Fruit fly (Drosophila melanogaster) whole organism, embryonic: ENCODE data around the gene CG12012.

ENCODE experiments used
- CG10979 ChIP-seq: fragments of 200-800 bp; sonication (Bioruptor generic); optimal IDR thresholded peaks from 2 replicates; lab custom pipeline; 2018; ENCODE audit warnings: missing biosample characterization, mild to moderate bottlenecking, missing genetic modification characterization, moderate library complexity
- CG11560 ChIP-seq: fragments of 200-800 bp; sonication (Bioruptor generic); IDR thresholded peaks from 3 replicates; pipeline ENCODE4 v1.3.6; 2022; ENCODE audit warnings: missing biosample characterization, missing genetic modification characterization
- CG11723 ChIP-seq: fragments of 200-800 bp; sonication (Bioruptor generic); optimal IDR thresholded peaks from 2 replicates; lab custom pipeline; 2017; ENCODE audit warnings: missing biosample characterization, mild to moderate bottlenecking, missing genetic modification characterization
- CG13424 ChIP-seq: fragments of 200-800 bp; sonication (Bioruptor generic); optimal IDR thresholded peaks from 2 replicates; lab custom pipeline; 2019; ENCODE audit warnings: missing biosample characterization, mild to moderate bottlenecking, missing genetic modification characterization, moderate library complexity
- CG15269 ChIP-seq: fragments of 200-800 bp; sonication (Bioruptor generic); optimal IDR thresholded peaks from 2 replicates; lab custom pipeline; 2018; ENCODE audit warnings: missing biosample characterization, mild to moderate bottlenecking, missing genetic modification characterization, moderate library complexity
- CG1647 ChIP-seq: fragments of 200-800 bp; sonication (Bioruptor generic); optimal IDR thresholded peaks from 3 replicates; lab custom pipeline; 2016; ENCODE audit warnings: missing biosample characterization, missing genetic modification characterization
- CG16863 ChIP-seq: fragments of 200-800 bp; sonication (Bioruptor generic); optimal IDR thresholded peaks from 3 replicates; lab custom pipeline; 2016; ENCODE audit warnings: missing biosample characterization, missing genetic modification characterization
- CG2120 ChIP-seq: fragments of 200-800 bp; sonication (Bioruptor generic); optimal IDR thresholded peaks from 3 replicates; lab custom pipeline; 2016; ENCODE audit warnings: missing biosample characterization, missing genetic modification characterization
- CG2129 ChIP-seq: fragments of 200-800 bp; sonication (Bioruptor generic); IDR thresholded peaks from 2 replicates; pipeline ENCODE4 v1.3.6; 2022; ENCODE audit warnings: missing biosample characterization, missing genetic modification characterization; ENCODE audit not compliant: partially characterized antibody
- CG2712 ChIP-seq: fragments of 200-800 bp; optimal IDR thresholded peaks from 3 replicates; lab custom pipeline; 2019; ENCODE audit warnings: missing biosample characterization, mild to moderate bottlenecking, missing genetic modification characterization, moderate library complexity
- CG2889 ChIP-seq: fragments of 200-800 bp; sonication (Bioruptor generic); IDR thresholded peaks from 3 replicates; pipeline ENCODE4 v1.3.6; 2022; ENCODE audit warnings: missing biosample characterization, missing genetic modification characterization
- CG43689 ChIP-seq: fragments of 200-800 bp; sonication (Bioruptor generic); IDR thresholded peaks from 2 replicates; pipeline ENCODE4 v1.3.6; 2022; ENCODE audit warnings: missing biosample characterization, missing genetic modification characterization
- CG8359 ChIP-seq: fragments of 200-800 bp; sonication (Bioruptor generic); optimal IDR thresholded peaks from 2 replicates; lab custom pipeline; 2017; ENCODE audit warnings: missing biosample characterization, mild to moderate bottlenecking, missing genetic modification characterization, borderline replicate concordance
- CG8478 ChIP-seq: fragments of >200 bp; optimal IDR thresholded peaks from 2 replicates; lab custom pipeline; 2018
- CG8765 ChIP-seq: fragments of 200-800 bp; sonication (Bioruptor generic); IDR thresholded peaks from 2 replicates; pipeline ENCODE4 v1.3.6; 2022; ENCODE audit warnings: missing biosample characterization, missing genetic modification characterization
- CG8924 ChIP-seq: fragments of 200-800 bp; optimal IDR thresholded peaks from 3 replicates; lab custom pipeline; 2019; ENCODE audit warnings: missing biosample characterization, mild to moderate bottlenecking, missing genetic modification characterization, moderate library complexity
- CG8944 ChIP-seq: fragments of 200-800 bp; sonication (Bioruptor generic); optimal IDR thresholded peaks from 3 replicates; lab custom pipeline; 2016; ENCODE audit warnings: missing biosample characterization, missing genetic modification characterization
- CkIIα-i1 ChIP-seq: fragments of 200-800 bp; sonication (Bioruptor generic); IDR thresholded peaks from 2 replicates; pipeline ENCODE4 v1.3.6; 2022; ENCODE audit warnings: missing biosample characterization, missing genetic modification characterization
- CoRest ChIP-seq: fragments of 200-800 bp; sonication (Bioruptor generic); optimal IDR thresholded peaks from 3 replicates; lab custom pipeline; 2018; ENCODE audit warnings: missing biosample characterization, mild to moderate bottlenecking, missing genetic modification characterization, moderate library complexity
- Drgx ChIP-seq: fragments of 200-800 bp; sonication (Bioruptor generic); IDR thresholded peaks from 2 replicates; pipeline ENCODE4 v1.3.6; 2022; ENCODE audit warnings: missing biosample characterization, missing genetic modification characterization
- Fer1 ChIP-seq: fragments of 200-800 bp; sonication (Bioruptor generic); optimal IDR thresholded peaks from 2 replicates; lab custom pipeline; 2017; ENCODE audit warnings: missing biosample characterization, mild to moderate bottlenecking, missing genetic modification characterization
- Fer2 ChIP-seq: fragments of 200-800 bp; sonication (Bioruptor generic); optimal IDR thresholded peaks from 2 replicates; lab custom pipeline; 2018; ENCODE audit warnings: missing biosample characterization, mild to moderate bottlenecking, missing genetic modification characterization, moderate library complexity
- Hr3 ChIP-seq: fragments of 200-800 bp; sonication (Bioruptor generic); optimal IDR thresholded peaks from 3 replicates; lab custom pipeline; 2016; ENCODE audit warnings: missing biosample characterization, missing genetic modification characterization
- Hr78 ChIP-seq, 2 experiments: fragments of 200-800 bp in 1 of 2; fragments of >200 bp in 1 of 2; sonication (Bioruptor generic) in 1 of 2; optimal IDR thresholded peaks; 2 replicates each; lab custom pipeline; 2017 to 2019; ENCODE audit warnings: missing biosample characterization in 2 of 2, missing genetic modification characterization in 2 of 2, mild to moderate bottlenecking in 1 of 2, moderate library complexity in 1 of 2
- Med ChIP-seq: fragments of 200-800 bp; sonication (Bioruptor generic); peaks from one replicate; lab custom pipeline; 2016; ENCODE audit warnings: missing biosample characterization, missing genetic modification characterization, mild to moderate bottlenecking, inconsistent platforms, moderate library complexity
- Oli ChIP-seq: fragments of 200-800 bp; sonication (Bioruptor generic); optimal IDR thresholded peaks from 2 replicates; lab custom pipeline; 2018; ENCODE audit warnings: missing biosample characterization, mild to moderate bottlenecking, missing genetic modification characterization, moderate library complexity
- Ptx1 ChIP-seq: fragments of 200-800 bp; sonication (Bioruptor generic); IDR thresholded peaks from 2 replicates; pipeline ENCODE4 v1.3.6; 2022; ENCODE audit warnings: missing biosample characterization, missing genetic modification characterization
- Six4 ChIP-seq: fragments of 200-800 bp; sonication (Bioruptor generic); optimal IDR thresholded peaks from 2 replicates; lab custom pipeline; 2016; ENCODE audit warnings: missing biosample characterization, missing genetic modification characterization
- Sox102F ChIP-seq: fragments of 200-800 bp; sonication (Bioruptor generic); optimal IDR thresholded peaks from 2 replicates; lab custom pipeline; 2018; ENCODE audit warnings: missing biosample characterization, mild to moderate bottlenecking, missing genetic modification characterization, moderate library complexity
- Stat92E ChIP-seq, 3 experiments: fragments of >200 bp in 2 of 3; fragments of 200-800 bp in 1 of 3; sonication (Bioruptor generic) in 1 of 3; optimal IDR thresholded peaks; 2 replicates each; lab custom pipeline; 2017 to 2019; ENCODE audit warnings: missing biosample characterization in 3 of 3, missing genetic modification characterization in 3 of 3, mild to moderate bottlenecking in 1 of 3, moderate library complexity in 1 of 3
- YL-1 ChIP-seq: fragments of 200-800 bp; sonication (Bioruptor generic); optimal IDR thresholded peaks from 3 replicates; lab custom pipeline; 2017; ENCODE audit warnings: missing biosample characterization, mild to moderate bottlenecking, missing genetic modification characterization
- aop ChIP-seq: fragments of 200-800 bp; sonication (Bioruptor generic); IDR thresholded peaks from 2 replicates; pipeline ENCODE4 v1.3.6; 2022; ENCODE audit warnings: missing biosample characterization, missing genetic modification characterization
- dm ChIP-seq: fragments of 200-800 bp; sonication (Bioruptor generic); optimal IDR thresholded peaks from 3 replicates; lab custom pipeline; 2016; ENCODE audit warnings: missing biosample characterization, missing genetic modification characterization
- dmrt99B ChIP-seq: fragments of 200-800 bp; sonication (Bioruptor generic); optimal IDR thresholded peaks from 2 replicates; lab custom pipeline; 2018; ENCODE audit warnings: missing biosample characterization, mild to moderate bottlenecking, missing genetic modification characterization, moderate library complexity
- emc ChIP-seq: fragments of 200-800 bp; sonication (Bioruptor generic); optimal IDR thresholded peaks from 2 replicates; lab custom pipeline; 2016; ENCODE audit warnings: missing biosample characterization, missing genetic modification characterization
- eyg ChIP-seq: fragments of 200-800 bp; sonication (Bioruptor generic); optimal IDR thresholded peaks from 3 replicates; lab custom pipeline; 2016; ENCODE audit warnings: missing biosample characterization, missing genetic modification characterization
- fd3F ChIP-seq: fragments of 200-800 bp; sonication (Bioruptor generic); optimal IDR thresholded peaks from 2 replicates; lab custom pipeline; 2018; ENCODE audit warnings: missing biosample characterization, mild to moderate bottlenecking, missing genetic modification characterization, moderate library complexity
- fd64A ChIP-seq: fragments of 200-800 bp; sonication (Bioruptor generic); optimal IDR thresholded peaks from 3 replicates; lab custom pipeline; 2018; ENCODE audit warnings: missing biosample characterization, mild to moderate bottlenecking, missing genetic modification characterization
- gcm2 ChIP-seq: fragments of 200-800 bp; sonication (Bioruptor generic); optimal IDR thresholded peaks from 2 replicates; lab custom pipeline; 2016; ENCODE audit warnings: missing biosample characterization, missing genetic modification characterization
- grau ChIP-seq: fragments of 200-800 bp; optimal IDR thresholded peaks from 3 replicates; lab custom pipeline; 2019; ENCODE audit warnings: missing biosample characterization, mild to moderate bottlenecking, missing genetic modification characterization, moderate library complexity
- grn ChIP-seq: fragments of 200-800 bp; sonication (Bioruptor generic); optimal IDR thresholded peaks from 3 replicates; lab custom pipeline; 2017; ENCODE audit warnings: missing biosample characterization, missing genetic modification characterization
- kni ChIP-seq: fragments of 200-800 bp; sonication (Bioruptor generic); optimal IDR thresholded peaks from 3 replicates; lab custom pipeline; 2017; ENCODE audit warnings: mild to moderate bottlenecking, missing biosample characterization, missing genetic modification reagents, missing genetic modification characterization
- lilli ChIP-seq: fragments of 200-800 bp; sonication (Bioruptor generic); optimal IDR thresholded peaks from 3 replicates; lab custom pipeline; 2016; ENCODE audit warnings: missing biosample characterization, missing genetic modification characterization
- mam ChIP-seq: fragments of 200-800 bp; sonication (Bioruptor generic); optimal IDR thresholded peaks from 3 replicates; lab custom pipeline; 2016; ENCODE audit warnings: missing biosample characterization, missing genetic modification characterization
- pan ChIP-seq, 4 experiments: fragments of >200 bp in 3 of 4; fragments of 200-800 bp in 1 of 4; sonication (Bioruptor generic) in 1 of 4; optimal IDR thresholded peaks in 3 of 4; IDR thresholded peaks in 1 of 4; 2 replicates each; pipeline versions ENCODE4 v1.3.6 to Lab custom; 2017 to 2022; ENCODE audit warnings: missing biosample characterization in 2 of 4, missing genetic modification characterization in 2 of 4, mixed read lengths in 1 of 4
- pfk ChIP-seq: fragments of 200-800 bp; sonication (Bioruptor generic); optimal IDR thresholded peaks from 2 replicates; lab custom pipeline; 2018; ENCODE audit warnings: missing biosample characterization, mild to moderate bottlenecking, missing genetic modification characterization, moderate library complexity
- pita ChIP-seq: fragments of 200-800 bp; sonication (Bioruptor generic); optimal IDR thresholded peaks from 2 replicates; lab custom pipeline; 2017; ENCODE audit warnings: missing biosample characterization, mild to moderate bottlenecking, missing genetic modification characterization
- pum ChIP-seq: fragments of 200-800 bp; sonication (Bioruptor generic); optimal IDR thresholded peaks from 2 replicates; lab custom pipeline; 2016; ENCODE audit warnings: missing biosample characterization, missing genetic modification characterization
- schlank ChIP-seq: fragments of 200-800 bp; sonication (Bioruptor generic); optimal IDR thresholded peaks from 2 replicates; lab custom pipeline; 2018; ENCODE audit warnings: missing biosample characterization, mild to moderate bottlenecking, missing genetic modification characterization
- tna ChIP-seq: fragments of 200-800 bp; sonication (Bioruptor generic); IDR thresholded peaks from 2 replicates; pipeline ENCODE4 v1.3.6; 2022; ENCODE audit warnings: missing biosample characterization, missing genetic modification characterization; ENCODE audit not compliant: partially characterized antibody
- trem ChIP-seq: fragments of 200-800 bp; optimal IDR thresholded peaks from 3 replicates; lab custom pipeline; 2019; ENCODE audit warnings: missing biosample characterization, mild to moderate bottlenecking, missing genetic modification characterization, moderate library complexity

Gene CG12012

DNA sequence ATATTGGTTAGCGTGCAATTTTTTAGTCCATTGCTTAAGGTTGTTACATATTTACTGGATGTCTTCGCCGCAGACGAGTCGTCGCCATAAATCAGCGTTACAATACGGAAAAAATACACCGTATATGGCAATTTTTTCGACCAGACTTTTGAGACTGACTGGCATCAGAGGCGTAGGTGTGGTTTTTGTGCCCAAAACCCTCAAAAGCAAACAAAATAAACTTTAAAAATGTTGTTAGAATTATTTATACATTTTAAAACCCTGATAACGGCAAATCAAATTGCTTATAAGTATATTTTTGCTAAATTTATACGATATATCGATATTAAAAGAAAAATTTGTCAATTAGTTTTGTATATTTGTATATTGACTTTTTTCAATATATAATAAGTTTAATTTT lies 44.1 kb downstream of the CG12012 start (continued):
- TF ChIP-seq CG8924 = no peak
- TF ChIP-seq Ptx1 (GFP tag; lab: Robert Waterston, UW) = 0 out of 2 replicates have a peak, but pooled peaks have one; percentile 12
- TF ChIP-seq schlank = no peak
- TF ChIP-seq eyg (GFP tag; lab: Kevin White, UChicago) = no peak
- no peak for TF ChIP-seq Fer2
- TF ChIP-seq pan (optimal IDR thresholded peaks at IDR 0.05; lab: Kevin White, UChicago) = no peak
- no peak for TF ChIP-seq pan (GFP tag; optimal IDR thresholded peaks at IDR 0.05 in 1 of 2, IDR thresholded peaks at IDR 0.05 in 1 of 2)
- peak; percentile 3 for TF ChIP-seq Oli (tag; lab: Kevin White, UChicago)
- no peak for TF ChIP-seq mam
- TF ChIP-seq CG8944 (GFP tag; lab: Kevin White, UChicago) = no peak
- no peak for TF ChIP-seq CG2129
- no peak for TF ChIP-seq pita (GFP tag; lab: Kevin White, UChicago)
- TF ChIP-seq CkIIα-i1 = no peak
- no peak for TF ChIP-seq CG2712 (tag; lab: Kevin White, UChicago)
- peak; percentile 14 for TF ChIP-seq lilli (GFP tag; lab: Kevin White, UChicago)
- TF ChIP-seq tna = no peak
- TF ChIP-seq Six4 (GFP tag; lab: Kevin White, UChicago) = no peak
- no peak for TF ChIP-seq CG8478 (lab: Kevin White, UChicago)
- no peak for TF ChIP-seq emc (GFP tag; lab: Kevin White, UChicago)
- TF ChIP-seq CG15269 (tag; lab: Kevin White, UChicago) = peak; percentile 2
- TF ChIP-seq dm (GFP tag; lab: Kevin White, UChicago) = no peak
- peak; percentile 10 for TF ChIP-seq Med
- no peak for TF ChIP-seq CG8359 (GFP tag; lab: Kevin White, UChicago)
- no peak for TF ChIP-seq pum (GFP tag; lab: Kevin White, UChicago)
- TF ChIP-seq kni (GFP tag; lab: Kevin White, UChicago) = no peak
- TF ChIP-seq CG2120 (GFP tag; lab: Kevin White, UChicago) = peak; percentile 46
- no peak for TF ChIP-seq CG11560 (tag; lab: Robert Waterston, UW)
- no peak for TF ChIP-seq trem (tag; lab: Kevin White, UChicago)
- no peak for TF ChIP-seq Drgx
- peak; percentile 11 for TF ChIP-seq CG13424
- no peak for TF ChIP-seq CG11723 (GFP tag; lab: Kevin White, UChicago)
- TF ChIP-seq gcm2 (GFP tag; lab: Kevin White, UChicago) = no peak
- no peak for TF ChIP-seq Stat92E (GFP tag; optimal IDR thresholded peaks at IDR 0.05; lab: Kevin White, UChicago)
- no peak for TF ChIP-seq Hr3 (GFP tag; lab: Kevin White, UChicago)
- TF ChIP-seq CG8765 = no peak
- TF ChIP-seq CG2889 (GFP tag; lab: Robert Waterston, UW) = no peak
- TF ChIP-seq Hr78 (GFP tag; optimal IDR thresholded peaks at IDR 0.05; lab: Kevin White, UChicago) = no peak
- no peak for TF ChIP-seq fd64A (GFP tag; lab: Kevin White, UChicago)
- peak; percentile 23 for TF ChIP-seq dmrt99B (tag; lab: Kevin White, UChicago)
- TF ChIP-seq grau (tag; lab: Kevin White, UChicago) = peak; percentile 7
- TF ChIP-seq CG1647 (GFP tag; lab: Kevin White, UChicago) = no peak
- TF ChIP-seq CoRest (tag; lab: Kevin White, UChicago) = peak; percentile 34
- no peak for TF ChIP-seq YL-1
- TF ChIP-seq Sox102F (GFP tag; lab: Kevin White, UChicago) = peak; percentile 33
- TF ChIP-seq Fer1 (GFP tag; lab: Kevin White, UChicago) = no peak
- TF ChIP-seq aop (GFP tag; lab: Robert Waterston, UW) = no peak
- TF ChIP-seq pfk (GFP tag; lab: Kevin White, UChicago) = no peak
- TF ChIP-seq fd3F (GFP tag; lab: Kevin White, UChicago) = peak; percentile 16
- no peak for TF ChIP-seq CG10979 (tag; lab: Kevin White, UChicago)
- TF ChIP-seq CG43689 (GFP tag; lab: Robert Waterston, UW) = no peak
- TF ChIP-seq CG16863 (GFP tag; lab: Kevin White, UChicago) = no peak
- TF ChIP-seq grn (GFP tag; lab: Kevin White, UChicago) = no peak
